Worm (Caenorhabditis elegans) whole organism, late embryonic: Measurements from ENCODE around the gene cts-1.

Source experiments
- K09A11.1 ChIP-seq: sonication (generic microtip); optimal IDR thresholded peaks from 2 replicates; lab custom pipeline; 2017; ENCODE audit warnings: antibody characterized with exemption, mild to moderate bottlenecking, missing genetic modification characterization, missing compliant biosample characterization; ENCODE audit not compliant: insufficient read depth
- T23F11.4 ChIP-seq: fragments of 200-800 bp; sonication (Bioruptor generic); optimal IDR thresholded peaks from 2 replicates; lab custom pipeline; 2018; ENCODE audit warnings: mild to moderate bottlenecking, missing genetic modification characterization, missing compliant biosample characterization
- ahr-1 ChIP-seq: sonication (generic microtip); optimal IDR thresholded peaks from 2 replicates; lab custom pipeline; 2016; ENCODE audit warnings: missing genetic modification characterization, missing compliant biosample characterization
- ama-1 ChIP-seq: fragments of 150-350 bp; optimal IDR thresholded peaks from 2 replicates; lab custom pipeline; 2014
- ceh-14 ChIP-seq: sonication (generic microtip); optimal IDR thresholded peaks from 2 replicates; lab custom pipeline; 2016; ENCODE audit warnings: missing genotype, missing genetic modification characterization, missing compliant biosample characterization
- ceh-19 ChIP-seq: fragments of 200-800 bp; sonication (Bioruptor generic); optimal IDR thresholded peaks from 2 replicates; lab custom pipeline; 2018; ENCODE audit warnings: mild to moderate bottlenecking, missing genetic modification characterization, missing compliant biosample characterization
- ceh-22 ChIP-seq: sonication (generic microtip); optimal IDR thresholded peaks from 2 replicates; lab custom pipeline; 2017; ENCODE audit warnings: missing biosample characterization, missing genetic modification characterization
- ceh-24 ChIP-seq: sonication (generic microtip); optimal IDR thresholded peaks from 2 replicates; lab custom pipeline; 2016; ENCODE audit warnings: mild to moderate bottlenecking, missing genetic modification characterization, missing compliant biosample characterization
- ceh-31 ChIP-seq: sonication (generic microtip); optimal IDR thresholded peaks from 2 replicates; lab custom pipeline; 2016; ENCODE audit warnings: missing genetic modification characterization, missing compliant biosample characterization
- ceh-9 ChIP-seq: sonication (generic microtip); optimal IDR thresholded peaks from 2 replicates; lab custom pipeline; 2016; ENCODE audit warnings: mild to moderate bottlenecking, missing genetic modification characterization, inconsistent platforms, missing compliant biosample characterization
- che-1 ChIP-seq: sonication (generic microtip); optimal IDR thresholded peaks from 2 replicates; lab custom pipeline; 2016; ENCODE audit warnings: mild to moderate bottlenecking, missing genetic modification characterization, missing compliant biosample characterization
- dmd-4 ChIP-seq: sonication (generic microtip); optimal IDR thresholded peaks from 2 replicates; lab custom pipeline; 2016; ENCODE audit warnings: borderline replicate concordance, missing genetic modification characterization, missing compliant biosample characterization
- dve-1 ChIP-seq: sonication (generic microtip); optimal IDR thresholded peaks from 2 replicates; lab custom pipeline; 2017; ENCODE audit warnings: antibody characterized with exemption, mild to moderate bottlenecking, missing genetic modification characterization, missing compliant biosample characterization
- eyg-1 ChIP-seq: sonication (generic microtip); optimal IDR thresholded peaks from 2 replicates; lab custom pipeline; 2016; ENCODE audit warnings: missing genotype, missing genetic modification characterization, missing compliant biosample characterization
- gmeb-2 ChIP-seq: sonication (generic microtip); optimal IDR thresholded peaks from 2 replicates; lab custom pipeline; 2016; ENCODE audit warnings: missing genetic modification characterization, inconsistent platforms, missing compliant biosample characterization
- lim-6 ChIP-seq: sonication (generic microtip); optimal IDR thresholded peaks from 2 replicates; lab custom pipeline; 2016; ENCODE audit warnings: missing genetic modification characterization, missing compliant biosample characterization
- lin-11 ChIP-seq: fragments of 200-800 bp; sonication (Bioruptor generic); optimal IDR thresholded peaks from 2 replicates; lab custom pipeline; 2018; ENCODE audit warnings: mild to moderate bottlenecking, missing genetic modification characterization, missing compliant biosample characterization
- madf-2 ChIP-seq: sonication (generic microtip); optimal IDR thresholded peaks from 2 replicates; lab custom pipeline; 2017; ENCODE audit warnings: missing genetic modification characterization, missing compliant biosample characterization
- nhr-11 ChIP-seq: fragments of 150-350 bp; optimal IDR thresholded peaks from 2 replicates; lab custom pipeline; 2014; ENCODE audit warnings: missing biosample characterization, missing genetic modification characterization
- odd-2 ChIP-seq: sonication (generic microtip); optimal IDR thresholded peaks from 2 replicates; lab custom pipeline; 2017; ENCODE audit warnings: antibody characterized with exemption, mild to moderate bottlenecking, missing genetic modification characterization, missing compliant biosample characterization
- pat-9 ChIP-seq: fragments of 200-800 bp; sonication (Bioruptor generic); optimal IDR thresholded peaks from 2 replicates; lab custom pipeline; 2018; ENCODE audit warnings: mild to moderate bottlenecking, missing genetic modification characterization, moderate library complexity, missing compliant biosample characterization
- pax-1 ChIP-seq: fragments of 150-350 bp; optimal IDR thresholded peaks from 2 replicates; lab custom pipeline; 2014; ENCODE audit warnings: missing biosample characterization, missing genetic modification characterization
- pha-2 ChIP-seq: sonication (generic microtip); optimal IDR thresholded peaks from 2 replicates; lab custom pipeline; 2017; ENCODE audit warnings: mild to moderate bottlenecking, missing genetic modification characterization, missing compliant biosample characterization
- pros-1 ChIP-seq: fragments of 150-350 bp; optimal IDR thresholded peaks from 2 replicates; lab custom pipeline; 2014; ENCODE audit warnings: missing biosample characterization, missing genetic modification reagents, missing genetic modification characterization
- ref-2 ChIP-seq: sonication (generic microtip); optimal IDR thresholded peaks from 2 replicates; lab custom pipeline; 2016; ENCODE audit warnings: missing genetic modification characterization, missing compliant biosample characterization
- sdc-2 ChIP-seq: sonication (generic microtip); optimal IDR thresholded peaks from 2 replicates; lab custom pipeline; 2016; ENCODE audit warnings: missing genotype, missing genetic modification characterization, missing compliant biosample characterization
- syd-9 ChIP-seq: sonication (generic microtip); optimal IDR thresholded peaks from 2 replicates; lab custom pipeline; 2016; ENCODE audit warnings: mild to moderate bottlenecking, missing genetic modification characterization, moderate library complexity, missing compliant biosample characterization
- tbx-2 ChIP-seq: sonication (generic microtip); optimal IDR thresholded peaks from 2 replicates; lab custom pipeline; 2016; ENCODE audit warnings: missing genetic modification characterization, missing compliant biosample characterization
- unc-3 ChIP-seq, 2 experiments: fragments of 200-800 bp in 1 of 2; sonication (Bioruptor generic) in 1 of 2; sonication (generic microtip) in 1 of 2; conservative IDR thresholded peaks in 1 of 2; optimal IDR thresholded peaks in 1 of 2; 2 replicates each; pipeline versions ENCODE4 v1.3.6 to Lab custom; 2016 to 2022; ENCODE audit warnings: missing compliant biosample characterization in 2 of 2, missing genetic modification characterization in 2 of 2, missing genetic modification reagents in 1 of 2
- unc-42 ChIP-seq: sonication (generic microtip); optimal IDR thresholded peaks from 2 replicates; lab custom pipeline; 2016; ENCODE audit warnings: missing genotype, missing genetic modification characterization, missing compliant biosample characterization
- zip-5 ChIP-seq: sonication (generic microtip); optimal IDR thresholded peaks from 2 replicates; lab custom pipeline; 2016; ENCODE audit warnings: missing genetic modification characterization, missing compliant biosample characterization
- ztf-16 ChIP-seq: sonication (generic microtip); optimal IDR thresholded peaks from 2 replicates; lab custom pipeline; 2017; ENCODE audit warnings: missing genetic modification characterization, missing compliant biosample characterization

The cts-1 gene

ce11 chrIII:10240073-10240472 lies 23.6 kb upstream of the cts-1 start:
- TF ChIP-seq ceh-24 (tag; lab: Kevin White, UChicago) (no peak), T23F11.4 (no peak), ahr-1 (tag; lab: Kevin White, UChicago) (no peak), pat-9 (tag; lab: Kevin White, UChicago) (no peak), ceh-19 (GFP tag; lab: Kevin White, UChicago) (no peak), ref-2 (tag; lab: Kevin White, UChicago) (no peak), che-1 (no peak), lim-6 (tag; lab: Kevin White, UChicago) (no peak), madf-2 (tag; lab: Kevin White, UChicago) (no peak), tbx-2 (tag; lab: Kevin White, UChicago) (no peak), odd-2 (no peak), eyg-1 (no peak), ceh-31 (tag; lab: Kevin White, UChicago) (no peak), nhr-11 (tag; lab: Kevin White, UChicago) (no peak), sdc-2 (tag; lab: Kevin White, UChicago) (no peak), zip-5 (tag; lab: Kevin White, UChicago) (no peak), syd-9 (no peak), ama-1 (lab: Kevin White, UChicago) (no peak)

ce11 chrIII:10238448-10239154 lies 22.2 kb upstream of the cts-1 start, which contains the start of gene Y70G10A.3:
Gene Y70G10A.3 (plus strand): TSS chrIII:10239104.
- TF ChIP-seq dmd-4 (tag; lab: Kevin White, UChicago) = no peak

- no peak for TF ChIP-seq lin-11 (tag; lab: Kevin White, UChicago)
- no peak for TF ChIP-seq zip-5 (tag; lab: Kevin White, UChicago)
- TF ChIP-seq dve-1 (tag; lab: Kevin White, UChicago) = no peak
- no peak for TF ChIP-seq pros-1
- TF ChIP-seq ztf-16 (tag; lab: Kevin White, UChicago) = no peak
- TF ChIP-seq pax-1 (tag; lab: Kevin White, UChicago) = no peak
- no peak for TF ChIP-seq K09A11.1 (tag; lab: Kevin White, UChicago)
- no peak for TF ChIP-seq ceh-24 (tag; lab: Kevin White, UChicago)
Observed at ce11 chrIII:10236291-10236871, 19.9 kb upstream of the cts-1 start.

- TF ChIP-seq ceh-14 (tag; lab: Kevin White, UChicago) (no peak), ceh-19 (GFP tag; lab: Kevin White, UChicago) (no peak), pax-1 (tag; lab: Kevin White, UChicago) (no peak), unc-42 (tag; lab: Kevin White, UChicago) (no peak), ceh-22 (no peak), tbx-2 (tag; lab: Kevin White, UChicago) (no peak), nhr-11 (tag; lab: Kevin White, UChicago) (no peak), gmeb-2 (no peak), pha-2 (tag; lab: Kevin White, UChicago) (no peak), ceh-9 (tag; lab: Kevin White, UChicago) (no peak), ref-2 (tag; lab: Kevin White, UChicago) (no peak), unc-3 (GFP tag; conservative IDR thresholded peaks at IDR 0.05; lab: Robert Waterston, UW) (no peak), unc-3 (tag; optimal IDR thresholded peaks at IDR 0.05; lab: Kevin White, UChicago) (no peak), madf-2 (tag; lab: Kevin White, UChicago) (no peak), lin-11 (tag; lab: Kevin White, UChicago) (no peak)
Observed at ce11 chrIII:10233979-10234378, 17.5 kb upstream of the cts-1 start, which contains the start of gene paml-1. Gene paml-1 (minus strand): TSS chrIII:10234079.
